Fruit fly (Drosophila melanogaster) whole organism, wandering third instar larva: ENCODE data around the gene Ice2.

ENCODE experiments used
- CG32264 ChIP-seq: fragments of 200-800 bp; sonication (Bioruptor generic); optimal IDR thresholded peaks from 2 replicates; lab custom pipeline; 2016; ENCODE audit warnings: missing biosample characterization, missing genetic modification characterization
- CG9705 ChIP-seq: fragments of 200-800 bp; sonication (Bioruptor generic); optimal IDR thresholded peaks from 2 replicates; lab custom pipeline; 2018; ENCODE audit warnings: missing biosample characterization, mild to moderate bottlenecking, missing genetic modification characterization
- CrebA ChIP-seq: fragments of 200-800 bp; sonication (Bioruptor generic); optimal IDR thresholded peaks from 2 replicates; lab custom pipeline; 2016; ENCODE audit warnings: missing biosample characterization, mild to moderate bottlenecking, missing genetic modification characterization, borderline replicate concordance
- Dfd ChIP-seq: fragments of >200 bp; optimal IDR thresholded peaks from 2 replicates; lab custom pipeline; 2017; ENCODE audit warnings: missing biosample characterization, missing genetic modification characterization
- Dif ChIP-seq: fragments of 200-275, 200-300 bp; sonication (Bioruptor generic); optimal IDR thresholded peaks from 2 replicates; lab custom pipeline; 2018; ENCODE audit warnings: missing biosample characterization, missing genetic modification characterization; ENCODE audit not compliant: partially characterized antibody
- HLH106 ChIP-seq: fragments of 200-800 bp; optimal IDR thresholded peaks from 3 replicates; lab custom pipeline; 2019; ENCODE audit warnings: missing biosample characterization, mild to moderate bottlenecking, missing genetic modification characterization, moderate library complexity
- Hr78 ChIP-seq: fragments of >200 bp; optimal IDR thresholded peaks from 2 replicates; lab custom pipeline; 2017; ENCODE audit warnings: missing biosample characterization, missing genetic modification characterization
- Hr83 ChIP-seq: fragments of 200-300 bp; sonication (Bioruptor generic); optimal IDR thresholded peaks from 2 replicates; lab custom pipeline; 2016; ENCODE audit warnings: missing biosample characterization, mild to moderate bottlenecking, missing genetic modification characterization, moderate library complexity; ENCODE audit not compliant: poor library complexity, severe bottlenecking
- Jra ChIP-seq: sonication (Bioruptor generic); optimal IDR thresholded peaks from 2 replicates; lab custom pipeline; 2016; ENCODE audit warnings: missing biosample characterization, missing genetic modification characterization
- Myc ChIP-seq: fragments of >200 bp; optimal IDR thresholded peaks from 2 replicates; lab custom pipeline; 2017
- N ChIP-seq: fragments of >200 bp; optimal IDR thresholded peaks from 2 replicates; lab custom pipeline; 2018; ENCODE audit warnings: missing biosample characterization, missing external identifiers, missing genetic modification characterization
- OdsH ChIP-seq: fragments of 200-800 bp; sonication (Bioruptor generic); optimal IDR thresholded peaks from 2 replicates; lab custom pipeline; 2016; ENCODE audit warnings: missing biosample characterization, mild to moderate bottlenecking, missing genetic modification characterization
- Rel ChIP-seq, 2 experiments: fragments of 200-800 bp; sonication (Bioruptor generic) in 1 of 2; optimal IDR thresholded peaks; 2 replicates in 1 of 2; 3 replicates in 1 of 2; lab custom pipeline; 2016 to 2019; ENCODE audit warnings: mild to moderate bottlenecking in 2 of 2, missing biosample characterization in 2 of 2, missing genetic modification characterization in 2 of 2, moderate library complexity in 1 of 2
- Sp1 ChIP-seq: fragments of 200-800 bp; sonication (Bioruptor generic); optimal IDR thresholded peaks from 3 replicates; lab custom pipeline; 2019; ENCODE audit warnings: missing biosample characterization, mild to moderate bottlenecking, missing genetic modification characterization, moderate library complexity
- Vsx2 ChIP-seq: fragments of 200-300, 225-300 bp; sonication (Bioruptor generic); optimal IDR thresholded peaks from 2 replicates; lab custom pipeline; 2018; ENCODE audit warnings: missing biosample characterization, missing genetic modification characterization; ENCODE audit not compliant: partially characterized antibody
- br ChIP-seq: fragments of 200-800 bp; sonication (Bioruptor generic); optimal IDR thresholded peaks from 2 replicates; lab custom pipeline; 2016; ENCODE audit warnings: missing biosample characterization, missing genetic modification characterization
- dl ChIP-seq, 2 experiments: fragments of 175-275, 200-275 bp in 1 of 2; fragments of 200-275 bp in 1 of 2; sonication (Bioruptor generic); optimal IDR thresholded peaks; lab custom pipeline; 2018; ENCODE audit warnings: mild to moderate bottlenecking in 2 of 2, missing biosample characterization in 2 of 2, missing genetic modification characterization in 2 of 2, moderate library complexity in 2 of 2; ENCODE audit not compliant: partially characterized antibody in 2 of 2, insufficient read depth in 1 of 2
- dmrt93B ChIP-seq: fragments of 200-800 bp; sonication (Bioruptor generic); optimal IDR thresholded peaks from 2 replicates; lab custom pipeline; 2018; ENCODE audit warnings: missing biosample characterization, mild to moderate bottlenecking, missing genetic modification characterization
- ey ChIP-seq: fragments of 200-800 bp; sonication (Bioruptor generic); optimal IDR thresholded peaks from 2 replicates; lab custom pipeline; 2016; ENCODE audit warnings: missing biosample characterization, missing genetic modification characterization
- foxo ChIP-seq, 2 experiments: fragments of 200-800 bp; sonication (Bioruptor generic); optimal IDR thresholded peaks; 2 replicates in 1 of 2; 3 replicates in 1 of 2; lab custom pipeline; 2016 to 2017; ENCODE audit warnings: missing biosample characterization in 2 of 2, missing genetic modification characterization in 2 of 2
- fru ChIP-seq: fragments of 200-800 bp; sonication (Bioruptor generic); optimal IDR thresholded peaks from 3 replicates; lab custom pipeline; 2016; ENCODE audit warnings: missing biosample characterization, mild to moderate bottlenecking, missing genetic modification characterization
- h ChIP-seq: fragments of 200-800 bp; sonication (Bioruptor generic); optimal IDR thresholded peaks from 3 replicates; lab custom pipeline; 2016; ENCODE audit warnings: missing biosample characterization, mild to moderate bottlenecking, missing genetic modification characterization
- lola ChIP-seq: fragments of >200 bp; optimal IDR thresholded peaks from 2 replicates; lab custom pipeline; 2017; ENCODE audit warnings: missing biosample characterization, missing genetic modification characterization
- pan ChIP-seq: fragments of >200 bp; optimal IDR thresholded peaks from 2 replicates; lab custom pipeline; 2017
- psq ChIP-seq: fragments of 200-800 bp; sonication (Bioruptor generic); optimal IDR thresholded peaks from 3 replicates; lab custom pipeline; 2017; ENCODE audit warnings: missing biosample characterization, mild to moderate bottlenecking, missing genetic modification characterization, moderate library complexity
- rgr ChIP-seq: fragments of 200-800 bp; sonication (Bioruptor generic); optimal IDR thresholded peaks from 3 replicates; lab custom pipeline; 2016; ENCODE audit warnings: missing biosample characterization, mild to moderate bottlenecking, missing genetic modification characterization
- sage ChIP-seq: fragments of 200-800 bp; sonication (Bioruptor generic); optimal IDR thresholded peaks from 2 replicates; lab custom pipeline; 2016; ENCODE audit warnings: missing biosample characterization, mild to moderate bottlenecking, missing genetic modification characterization
- sv ChIP-seq: fragments of 200-800 bp; sonication (Bioruptor generic); optimal IDR thresholded peaks from 3 replicates; lab custom pipeline; 2016; ENCODE audit warnings: missing biosample characterization, missing genetic modification characterization
- tai ChIP-seq: sonication (Bioruptor generic); optimal IDR thresholded peaks from 2 replicates; lab custom pipeline; 2016; ENCODE audit warnings: missing biosample characterization, missing genetic modification characterization
- usp ChIP-seq: fragments of >200 bp; optimal IDR thresholded peaks from 2 replicates; lab custom pipeline; 2017; ENCODE audit warnings: missing biosample characterization, missing genetic modification characterization
- woc ChIP-seq: sonication (Bioruptor generic); optimal IDR thresholded peaks from 2 replicates; lab custom pipeline; 2016; ENCODE audit warnings: missing biosample characterization, mild to moderate bottlenecking, missing genetic modification characterization

The Ice2 gene

DNA sequence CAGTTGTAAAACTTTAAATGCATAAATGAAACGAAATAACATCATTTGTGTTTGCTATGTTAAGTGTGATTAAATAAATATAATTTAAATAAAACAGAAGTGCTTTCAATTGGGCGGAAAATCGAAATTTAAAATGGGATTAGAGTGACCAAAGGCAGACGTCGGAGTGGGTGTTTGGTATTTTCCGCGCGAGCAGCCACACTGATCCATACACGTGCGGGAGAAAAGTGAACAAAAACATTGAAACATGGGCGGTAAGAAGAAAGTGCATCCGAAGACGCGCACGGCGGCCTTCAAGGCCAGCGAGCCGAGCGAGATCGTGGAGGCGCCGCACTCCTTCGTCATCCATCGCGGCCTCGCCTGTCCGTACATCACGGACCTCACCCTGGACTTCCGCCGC, 14.0 kb upstream of the Ice2 start, which contains the start of gene ppan:
Gene ppan, plus strand, starts transcription at position 198 of the 400 bp plus-strand sequence.
- TF ChIP-seq sage (GFP tag; lab: Kevin White, UChicago) (peak; percentile 37), psq (no peak), h (GFP tag; lab: Kevin White, UChicago) (peak; percentile 10), fru (GFP tag; lab: Kevin White, UChicago) (no peak), Myc (lab: Kevin White, UChicago) (peak; percentile 36), Dif (GFP tag; lab: Kevin White, UChicago) (peak; percentile 20), rgr (GFP tag; lab: Kevin White, UChicago) (no peak)

DNA sequence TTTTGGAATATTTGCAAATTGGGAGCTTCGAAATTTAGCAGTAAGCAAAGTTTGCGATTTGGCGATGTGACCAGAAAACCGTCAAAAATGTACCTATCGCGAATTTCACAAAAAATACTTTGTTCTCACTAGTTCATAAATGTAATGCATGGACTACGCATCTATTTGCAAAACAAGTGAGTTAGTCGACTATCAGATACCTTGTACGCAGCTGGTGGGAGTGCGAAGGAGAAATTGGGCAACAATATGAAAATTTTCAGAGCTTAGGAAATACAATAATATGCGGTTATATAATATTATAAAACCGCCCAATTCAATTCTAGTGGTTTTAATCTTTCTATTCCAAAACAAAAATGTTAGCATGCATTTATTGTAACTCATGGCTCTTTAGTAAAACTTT, 11.2 kb upstream of the Ice2 start, which contains the start of gene Bdbt:
Gene Bdbt, minus strand, starts transcription at position 73 of the 400 bp plus-strand sequence.
- TF ChIP-seq dl (GFP tag; optimal IDR thresholded peaks at IDR 0.05; lab: Kevin White, UChicago; ENCODE audit: insufficient read depth in 1 of 2, partially characterized antibody in 2 of 2) (no peak), Sp1 (GFP tag; lab: Kevin White, UChicago) (no peak), sv (GFP tag; lab: Kevin White, UChicago) (peak; percentile 32), usp (GFP tag; lab: Kevin White, UChicago) (no peak), fru (GFP tag; lab: Kevin White, UChicago) (no peak), HLH106 (tag; lab: Kevin White, UChicago) (no peak), br (no peak), psq (peak; percentile 5), woc (GFP tag; lab: Kevin White, UChicago) (peak; percentile 52), CG32264 (GFP tag; lab: Kevin White, UChicago) (no peak), foxo (GFP tag; optimal IDR thresholded peaks at IDR 0.05; lab: Kevin White, UChicago) (peak in 1 of 2 experiments; percentile 43), CG9705 (GFP tag; lab: Kevin White, UChicago) (no peak), lola (GFP tag; lab: Kevin White, UChicago) (no peak), Vsx2 (GFP tag; lab: Kevin White, UChicago) (no peak), ey (GFP tag; lab: Kevin White, UChicago) (peak; percentile 37), CrebA (GFP tag; lab: Kevin White, UChicago) (no peak), Rel (GFP tag; optimal IDR thresholded peaks at IDR 0.05; lab: Kevin White, UChicago) (no peak), Rel (tag; optimal IDR thresholded peaks at IDR 0.05; lab: Kevin White, UChicago) (no peak), dmrt93B (no peak), Hr83 (GFP tag; lab: Kevin White, UChicago) (peak; percentile 20), tai (no peak), pan (lab: Kevin White, UChicago) (no peak), Dfd (GFP tag; lab: Kevin White, UChicago) (no peak), Jra (GFP tag; lab: Kevin White, UChicago) (no peak), h (GFP tag; lab: Kevin White, UChicago) (peak; percentile 46), OdsH (GFP tag; lab: Kevin White, UChicago) (peak; percentile 23), Hr78 (GFP tag; lab: Kevin White, UChicago) (peak; percentile 51), N (GFP tag; lab: Kevin White, UChicago) (peak; percentile 94)

DNA sequence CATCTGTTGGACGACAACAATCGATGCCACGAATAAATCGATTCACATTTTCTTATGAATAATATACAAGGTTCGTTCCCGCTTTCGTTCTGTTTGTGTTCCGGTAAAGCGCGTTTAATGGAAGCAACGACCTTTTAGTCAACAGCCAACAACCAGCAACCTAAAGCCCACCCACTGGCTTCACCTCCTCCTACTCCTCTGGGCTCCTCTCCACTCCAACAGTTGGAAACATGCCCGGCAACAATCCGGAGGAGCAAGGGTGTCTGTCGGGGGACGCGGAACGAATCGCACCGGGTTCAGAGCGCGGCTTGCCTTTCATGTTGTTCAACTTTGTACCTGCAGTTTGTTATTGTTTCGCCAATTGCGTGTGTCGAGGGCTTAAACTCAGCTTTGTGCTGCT, 5.8 kb upstream of the Ice2 start:
- TF ChIP-seq Dif (GFP tag; lab: Kevin White, UChicago) (peak; percentile 16), usp (GFP tag; lab: Kevin White, UChicago) (no peak), foxo (GFP tag; optimal IDR thresholded peaks at IDR 0.05; lab: Kevin White, UChicago) (no peak), Rel (GFP tag; optimal IDR thresholded peaks at IDR 0.05; lab: Kevin White, UChicago) (no peak), Rel (tag; optimal IDR thresholded peaks at IDR 0.05; lab: Kevin White, UChicago) (peak; percentile 14)

- TF ChIP-seq N (GFP tag; lab: Kevin White, UChicago) (peak; percentile 84), Hr78 (GFP tag; lab: Kevin White, UChicago) (no peak)
- TF ChIP-seq, all 38 proteins: peak for 1
Observed at dm6 chr3R:21126673-21127284, 3.2 kb upstream of the Ice2 start.
